Fruit fly (Drosophila melanogaster): Measurements from ENCODE around the gene CG15399.
A peak's percentile ranks its signal among the peaks of the same experiment; 100 is the strongest.

The CG15399 gene

dm6 chr2L:2751904-2752459, 19.6 kb downstream of the CG15399 start, which contains the start of gene Bacc (continued):
- peak; percentile 92 for TF ChIP-seq org-1 (GFP tag; optimal IDR thresholded peaks at IDR 0.05)
- no peak for TF ChIP-seq CG43689 (GFP tag; IDR thresholded peaks at IDR 0.05)
- TF ChIP-seq Lhr (GFP tag; optimal IDR thresholded peaks at IDR 0.05), result peak; percentile 62
- TF ChIP-seq sens-2 (GFP tag; IDR thresholded peaks at IDR 0.05), result no peak
- peak; percentile 61 for TF ChIP-seq MTF-1 (GFP tag; optimal IDR thresholded peaks at IDR 0.05; ENCODE audit: borderline replicate concordance)
- no peak for TF ChIP-seq gt (GFP tag; IDR thresholded peaks at IDR 0.05)
- peak; percentile 63 for TF ChIP-seq pros (GFP tag; optimal IDR thresholded peaks at IDR 0.05)
- TF ChIP-seq CHES-1-like (GFP tag; optimal IDR thresholded peaks at IDR 0.05), result peak; percentile 92
- TF ChIP-seq hb (GFP tag; IDR thresholded peaks at IDR 0.05; ENCODE audit: partially characterized antibody), result no peak
- TF ChIP-seq nerfin-1 (tag; optimal IDR thresholded peaks at IDR 0.05), result peak; percentile 67
- TF ChIP-seq luna (GFP tag; optimal IDR thresholded peaks at IDR 0.05), result peak; percentile 70
- TF ChIP-seq Nf-YA (GFP tag; IDR thresholded peaks at IDR 0.05), result no peak
- no peak for TF ChIP-seq HLH3B (GFP tag; IDR thresholded peaks at IDR 0.05)
- TF ChIP-seq phol (tag; optimal IDR thresholded peaks at IDR 0.05), result peak; percentile 89
- no peak for TF ChIP-seq ttk (GFP tag; IDR thresholded peaks at IDR 0.05)
- TF ChIP-seq E2f1 (GFP tag; IDR thresholded peaks at IDR 0.05), result no peak
- TF ChIP-seq CG31388 (GFP tag; optimal IDR thresholded peaks at IDR 0.05), result peak; percentile 78
- no peak for TF ChIP-seq lmd (GFP tag; IDR thresholded peaks at IDR 0.05)
- no peak for TF ChIP-seq CG7987 (GFP tag; optimal IDR thresholded peaks at IDR 0.05)
- TF ChIP-seq Nf-YB (GFP tag; optimal IDR thresholded peaks at IDR 0.05), result peak; percentile 61
- peak; percentile 79 for TF ChIP-seq CG9876 (GFP tag; optimal IDR thresholded peaks at IDR 0.05)
- TF ChIP-seq CG7839 (tag; optimal IDR thresholded peaks at IDR 0.05), result peak; percentile 86
- no peak for TF ChIP-seq CG2129 (GFP tag; IDR thresholded peaks at IDR 0.05; ENCODE audit: partially characterized antibody)
- TF ChIP-seq Dip3 (GFP tag; optimal IDR thresholded peaks at IDR 0.05), result peak; percentile 87
- peak; percentile 90 for TF ChIP-seq CG9437 (GFP tag; optimal IDR thresholded peaks at IDR 0.05)
- TF ChIP-seq CG15269 (tag; optimal IDR thresholded peaks at IDR 0.05), result peak; percentile 92
- peak; percentile 80 for TF ChIP-seq CG10654 (GFP tag; optimal IDR thresholded peaks at IDR 0.05)
- TF ChIP-seq NFAT (GFP tag; IDR thresholded peaks at IDR 0.05), result no peak
- no peak for TF ChIP-seq Taf1 (GFP tag; IDR thresholded peaks at IDR 0.05)
- TF ChIP-seq CG3163 (GFP tag; optimal IDR thresholded peaks at IDR 0.05), result peak; percentile 67
- TF ChIP-seq ato (GFP tag; IDR thresholded peaks at IDR 0.05; ENCODE audit: partially characterized antibody), result no peak
- TF ChIP-seq bab2 (GFP tag; optimal IDR thresholded peaks at IDR 0.05), result peak; percentile 80
- peak; percentile 52 for TF ChIP-seq HmgD (GFP tag; optimal IDR thresholded peaks at IDR 0.05)
- peak; percentile 84 for TF ChIP-seq D19A (tag; optimal IDR thresholded peaks at IDR 0.05)
- peak; percentile 93 for TF ChIP-seq Oli (tag; optimal IDR thresholded peaks at IDR 0.05)
- peak; percentile 94 for TF ChIP-seq CG11504 (tag; optimal IDR thresholded peaks at IDR 0.05)
- no peak for TF ChIP-seq sr (GFP tag; IDR thresholded peaks at IDR 0.05)
- peak; percentile 93 for TF ChIP-seq tio (GFP tag; optimal IDR thresholded peaks at IDR 0.05)
- TF ChIP-seq bsh (GFP tag; optimal IDR thresholded peaks at IDR 0.05), result peak; percentile 79 to 99
- no peak for TF ChIP-seq ham (GFP tag; IDR thresholded peaks at IDR 0.05)
- TF ChIP-seq CG11456 (GFP tag; IDR thresholded peaks at IDR 0.05), result no peak
- TF ChIP-seq CG8478 (optimal IDR thresholded peaks at IDR 0.05), result no peak
- peak; percentile 64 for TF ChIP-seq CG3838 (GFP tag; optimal IDR thresholded peaks at IDR 0.05)
- TF ChIP-seq ems (GFP tag; optimal IDR thresholded peaks at IDR 0.05), result peak; percentile 78

All from whole organism, embryonic.